Worm (Caenorhabditis elegans): ENCODE results near the gene sar-1.

DNA sequence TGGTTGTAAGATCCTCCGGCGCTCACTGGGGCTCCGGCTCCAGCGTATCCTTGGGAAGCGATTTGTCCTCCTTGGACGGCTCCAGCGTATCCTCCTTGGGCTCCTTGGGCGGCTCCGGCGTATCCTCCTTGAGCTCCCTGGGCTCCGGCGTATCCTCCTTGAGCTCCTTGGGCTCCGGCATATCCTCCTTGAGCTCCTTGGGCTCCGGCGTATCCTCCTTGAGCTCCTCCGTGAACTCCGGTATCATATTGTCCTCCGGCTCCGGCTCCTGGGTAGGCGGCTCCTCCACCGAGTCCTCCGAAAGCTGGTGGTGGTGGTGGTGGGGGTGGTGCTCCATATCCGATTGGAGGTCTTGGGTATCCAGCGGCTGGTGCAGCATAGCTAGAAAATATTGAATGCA is 3.4 kb upstream of the sar-1 start:
- no peak for TF ChIP-seq ama-1 (optimal IDR thresholded peaks at IDR 0.05)
- no peak for TF ChIP-seq aly-1 (tag; optimal IDR thresholded peaks at IDR 0.05)
- TF ChIP-seq ceh-36 (tag; optimal IDR thresholded peaks at IDR 0.05), result no peak
- TF ChIP-seq F13C5.2 (tag; optimal IDR thresholded peaks at IDR 0.05), result no peak
- TF ChIP-seq hnd-1 (tag; optimal IDR thresholded peaks at IDR 0.05), result no peak
- TF ChIP-seq flt-1 (GFP tag; IDR thresholded peaks at IDR 0.05), result no peak

All from whole organism, early embryonic.